Fruit fly (Drosophila melanogaster): ENCODE data around the gene pdm2.

dm6 chr2L:12608790-12609189 lies 48.2 kb upstream of the pdm2 start:
- TF ChIP-seq brk (GFP tag; optimal IDR thresholded peaks at IDR 0.05) (no peak), br (GFP tag; optimal IDR thresholded peaks at IDR 0.05) (no peak), CG9705 (GFP tag; optimal IDR thresholded peaks at IDR 0.05) (no peak), Vsx2 (GFP tag; optimal IDR thresholded peaks at IDR 0.05; ENCODE audit: partially characterized antibody) (no peak), Dfd (GFP tag; optimal IDR thresholded peaks at IDR 0.05) (no peak)
